Worm (Caenorhabditis elegans) whole organism, L4 larva: ENCODE data around the gene hrde-2.
"Not testable (repeated sequence)": the region's sequence is repeated elsewhere in the genome, so short reads cannot be mapped to it uniquely, and the experiment has no call there.

Source experiments
- F10B5.3 ChIP-seq: sonication (generic microtip); optimal IDR thresholded peaks from 2 replicates; lab custom pipeline; 2016; ENCODE audit warnings: mild to moderate bottlenecking, missing genetic modification characterization, missing compliant biosample characterization
- F26F4.8 ChIP-seq: fragments of 200-800 bp; sonication (Bioruptor generic); conservative IDR thresholded peaks from 2 replicates; pipeline ENCODE4 v1.3.6; 2022; ENCODE audit warnings: missing genetic modification characterization, missing compliant biosample characterization
- F44E2.7 ChIP-seq: fragments of 200-800 bp; sonication (Bioruptor generic); IDR thresholded peaks from 2 replicates; pipeline ENCODE4 v2.1.2; 2022; ENCODE audit warnings: missing genetic modification characterization, missing compliant biosample characterization
- Y5F2A.4 ChIP-seq: fragments of 200-800 bp; sonication (Bioruptor generic); optimal IDR thresholded peaks from 2 replicates; lab custom pipeline; 2018; ENCODE audit warnings: mild to moderate bottlenecking, missing genetic modification characterization, missing compliant biosample characterization
- ZK337.2 ChIP-seq: fragments of 200-800 bp; sonication (Bioruptor generic); IDR thresholded peaks from 2 replicates; pipeline ENCODE4 v1.3.6; 2022; ENCODE audit warnings: missing genetic modification reagents, missing genetic modification characterization, missing compliant biosample characterization
- aha-1 ChIP-seq: fragments of 150-350 bp; peaks from one replicate; lab custom pipeline; 2014; ENCODE audit warnings: missing biosample characterization, missing genetic modification characterization
- ceh-62 ChIP-seq: sonication (generic microtip); optimal IDR thresholded peaks from 2 replicates; lab custom pipeline; 2017; ENCODE audit warnings: missing biosample characterization, missing genetic modification characterization
- ctbp-1 ChIP-seq: fragments of 200-800 bp; sonication (Bioruptor generic); IDR thresholded peaks from 2 replicates; pipeline ENCODE4 v1.3.6; 2022; ENCODE audit warnings: missing genetic modification reagents, missing genetic modification characterization, missing compliant biosample characterization
- daf-16 ChIP-seq, 3 experiments: sonication (generic microtip); optimal IDR thresholded peaks; 2 replicates each; lab custom pipeline; 2016 to 2017; ENCODE audit warnings: missing genetic modification characterization in 3 of 3, missing genetic modification reagents in 3 of 3, mild to moderate bottlenecking in 2 of 3, missing compliant biosample characterization in 2 of 3, missing biosample characterization in 1 of 3, moderate library complexity in 1 of 3
- dmd-6 ChIP-seq: fragments of 200-800 bp; sonication (Bioruptor generic); IDR thresholded peaks from 2 replicates; pipeline ENCODE4 v1.3.6; 2022; ENCODE audit warnings: missing genetic modification reagents, missing genetic modification characterization, missing compliant biosample characterization
- dpl-1 ChIP-seq: fragments of 150-350 bp; optimal IDR thresholded peaks from 2 replicates; lab custom pipeline; 2014; ENCODE audit warnings: missing biosample characterization, missing genetic modification reagents, missing genetic modification characterization
- egl-27 ChIP-seq: sonication (generic microtip); optimal IDR thresholded peaks from 3 replicates; lab custom pipeline; 2017; ENCODE audit warnings: missing biosample characterization, missing genetic modification reagents, missing genetic modification characterization
- fkh-10 ChIP-seq: fragments of 150-350 bp; optimal IDR thresholded peaks from 2 replicates; lab custom pipeline; 2014; ENCODE audit warnings: missing biosample characterization, missing genetic modification reagents, missing genetic modification characterization
- hlh-30 ChIP-seq: sonication (generic microtip); optimal IDR thresholded peaks from 2 replicates; lab custom pipeline; 2017; ENCODE audit warnings: antibody characterized with exemption, mild to moderate bottlenecking, missing genetic modification characterization, missing compliant biosample characterization; ENCODE audit not compliant: insufficient read depth
- lin-29 ChIP-seq: fragments of 200-800 bp; sonication (Bioruptor generic); IDR thresholded peaks from 2 replicates; pipeline ENCODE4 v1.3.6; 2022; ENCODE audit warnings: missing genetic modification reagents, missing genetic modification characterization, missing compliant biosample characterization
- lir-3 ChIP-seq: sonication (generic microtip); optimal IDR thresholded peaks from 2 replicates; lab custom pipeline; 2016; ENCODE audit warnings: mild to moderate bottlenecking, missing genetic modification characterization, missing compliant biosample characterization
- mdt-29 ChIP-seq: fragments of 200-800 bp; sonication (Bioruptor generic); IDR thresholded peaks from 2 replicates; pipeline ENCODE4 v1.3.6; 2022; ENCODE audit warnings: missing genetic modification reagents, missing genetic modification characterization, missing compliant biosample characterization
- mxl-3 ChIP-seq: fragments of 200-800 bp; sonication (Bioruptor generic); optimal IDR thresholded peaks from 2 replicates; lab custom pipeline; 2018; ENCODE audit warnings: mild to moderate bottlenecking, missing genetic modification characterization, missing compliant biosample characterization
- nhr-10 ChIP-seq: fragments of 150-350 bp; optimal IDR thresholded peaks from 2 replicates; lab custom pipeline; 2014; ENCODE audit warnings: missing biosample characterization, missing genetic modification characterization
- nhr-111 ChIP-seq: fragments of 200-800 bp; sonication (Bioruptor generic); optimal IDR thresholded peaks from 2 replicates; lab custom pipeline; 2018; ENCODE audit warnings: mild to moderate bottlenecking, missing genetic modification characterization, missing compliant biosample characterization
- nhr-28 ChIP-seq: fragments of 150-350 bp; optimal IDR thresholded peaks from 2 replicates; lab custom pipeline; 2014; ENCODE audit warnings: missing biosample characterization, missing genetic modification characterization
- nhr-42 ChIP-seq: fragments of 200-800 bp; sonication (Bioruptor generic); IDR thresholded peaks from 2 replicates; pipeline ENCODE4 v1.3.6; 2022; ENCODE audit warnings: missing genetic modification characterization, missing compliant biosample characterization
- nhr-77 ChIP-seq: fragments of 150-350 bp; optimal IDR thresholded peaks from 2 replicates; lab custom pipeline; 2014; ENCODE audit warnings: missing biosample characterization, missing genetic modification characterization
- pqm-1 ChIP-seq: sonication (generic microtip); optimal IDR thresholded peaks from 2 replicates; lab custom pipeline; 2017; ENCODE audit warnings: missing biosample characterization, missing genetic modification characterization
- spr-1 ChIP-seq: sonication (generic microtip); optimal IDR thresholded peaks from 2 replicates; lab custom pipeline; 2016; ENCODE audit warnings: mild to moderate bottlenecking, missing genetic modification characterization, missing compliant biosample characterization
- tra-1 ChIP-seq: fragments of 200-800 bp; sonication (Bioruptor generic); IDR thresholded peaks from 2 replicates; pipeline ENCODE4 v1.3.6; 2022; ENCODE audit warnings: missing genetic modification reagents, missing genetic modification characterization, missing compliant biosample characterization
- unc-39 ChIP-seq: sonication (generic microtip); optimal IDR thresholded peaks from 2 replicates; lab custom pipeline; 2017; ENCODE audit warnings: missing biosample characterization, missing genetic modification characterization
- vab-7 ChIP-seq: fragments of 200-800 bp; sonication (Bioruptor generic); IDR thresholded peaks from 2 replicates; pipeline ENCODE4 v1.3.6; 2022; ENCODE audit warnings: missing genetic modification reagents, missing genetic modification characterization, missing compliant biosample characterization
- zfp-3 ChIP-seq: fragments of 200-800 bp; sonication (Bioruptor generic); conservative IDR thresholded peaks from 2 replicates; pipeline ENCODE4 v1.3.6; 2022; ENCODE audit warnings: missing genetic modification reagents, missing genetic modification characterization, missing compliant biosample characterization
- zip-2 ChIP-seq: fragments of 150-350 bp; optimal IDR thresholded peaks from 2 replicates; lab custom pipeline; 2014; ENCODE audit warnings: missing biosample characterization, missing genetic modification characterization
- ztf-7 ChIP-seq: fragments of 150-350 bp; optimal IDR thresholded peaks from 2 replicates; lab custom pipeline; 2014; ENCODE audit warnings: missing biosample characterization, missing genetic modification characterization

The hrde-2 gene

ce11 chrV:15031373-15031772, 26.5 kb downstream of the hrde-2 start, which contains the start of gene cng-1:
TSS of gene cng-1 (minus strand) at chrV:15031473.
- not testable (repeated sequence) for TF ChIP-seq zfp-3 (GFP tag; lab: Robert Waterston, UW); dmd-6 (GFP tag; lab: Robert Waterston, UW); fkh-10 (GFP tag; lab: Kevin White, UChicago)

- not testable (repeated sequence) for TF ChIP-seq F26F4.8; dpl-1 (GFP tag; lab: Kevin White, UChicago); daf-16 (GFP tag; optimal IDR thresholded peaks at IDR 0.05; lab: Kevin White, UChicago); daf-16 (tag; optimal IDR thresholded peaks at IDR 0.05; lab: Kevin White, UChicago)
Measured at ce11 chrV:15036769-15037168, 31.9 kb downstream of the hrde-2 start, which contains the start of gene melo-3. TSS of gene melo-3 (minus strand) at chrV:15036869.

- no peak for TF ChIP-seq nhr-42 (GFP tag; lab: Robert Waterston, UW)
- no peak for TF ChIP-seq F10B5.3 (tag; lab: Kevin White, UChicago)
- no peak for TF ChIP-seq ZK337.2 (GFP tag; lab: Robert Waterston, UW)
- no peak for TF ChIP-seq vab-7 (GFP tag; lab: Robert Waterston, UW)
- no peak for TF ChIP-seq daf-16 (GFP tag; optimal IDR thresholded peaks at IDR 0.05; lab: Kevin White, UChicago)
- TF ChIP-seq daf-16 (tag; optimal IDR thresholded peaks at IDR 0.05; lab: Kevin White, UChicago): peak; percentile 14
- TF ChIP-seq mxl-3: peak; percentile 19
- peak; percentile 73 for TF ChIP-seq aha-1 (tag; lab: Kevin White, UChicago)
- peak; percentile 32 for TF ChIP-seq nhr-28 (tag; lab: Kevin White, UChicago)
- no peak for TF ChIP-seq lin-29 (GFP tag; lab: Robert Waterston, UW)
Measured at ce11 chrV:15048107-15048506, 43.2 kb downstream of the hrde-2 start, which contains the start of gene sdc-3. TSS of gene sdc-3 (minus strand) at chrV:15048207.

ce11 chrV:15051720-15052119, 46.8 kb downstream of the hrde-2 start:
- TF ChIP-seq egl-27 (tag; lab: Kevin White, UChicago) (no peak), aha-1 (tag; lab: Kevin White, UChicago) (peak; percentile 91), ztf-7 (tag; lab: Kevin White, UChicago) (no peak), mdt-29 (GFP tag; lab: Robert Waterston, UW) (no peak)
- TF ChIP-seq, all 104 proteins: peak for 1

ce11 chrV:15052368-15052767, 47.5 kb downstream of the hrde-2 start, which contains the start of the genes fbxa-82 and C25D7.5:
TSS of gene fbxa-82 (minus strand) at chrV:15052530.
TSS of gene C25D7.5 (plus strand) at chrV:15052650.
- TF ChIP-seq pqm-1 (tag; lab: Kevin White, UChicago): peak; percentile 24
- TF ChIP-seq unc-39 (tag; lab: Kevin White, UChicago): no peak
- no peak for TF ChIP-seq egl-27 (tag; lab: Kevin White, UChicago)
- TF ChIP-seq nhr-77 (tag; lab: Kevin White, UChicago): peak; percentile 57
- no peak for TF ChIP-seq F44E2.7 (GFP tag; lab: Robert Waterston, UW)
- no peak for TF ChIP-seq lir-3 (tag; lab: Kevin White, UChicago)
- peak; percentile 82 for TF ChIP-seq zip-2 (tag; lab: Kevin White, UChicago)
- peak; percentile 62 for TF ChIP-seq ztf-7 (tag; lab: Kevin White, UChicago)
- peak; percentile 43 for TF ChIP-seq nhr-28 (tag; lab: Kevin White, UChicago)
- TF ChIP-seq ctbp-1 (GFP tag; lab: Robert Waterston, UW): no peak
- TF ChIP-seq tra-1 (GFP tag; lab: Robert Waterston, UW): no peak
- no peak for TF ChIP-seq Y5F2A.4 (GFP tag; lab: Kevin White, UChicago)
- TF ChIP-seq vab-7 (GFP tag; lab: Robert Waterston, UW): no peak
- no peak for TF ChIP-seq nhr-10
- no peak for TF ChIP-seq nhr-111 (GFP tag; lab: Kevin White, UChicago)
- TF ChIP-seq ceh-62: no peak
- TF ChIP-seq daf-16 (GFP tag; optimal IDR thresholded peaks at IDR 0.05; lab: Kevin White, UChicago): no peak
- peak; percentile 59 for TF ChIP-seq daf-16 (tag; optimal IDR thresholded peaks at IDR 0.05; lab: Kevin White, UChicago)
- TF ChIP-seq spr-1 (tag; lab: Kevin White, UChicago): no peak
- no peak for TF ChIP-seq hlh-30 (tag; lab: Kevin White, UChicago)
